ENCODE assay signal across 5 fruit fly cellular contexts in the genomic region with DNA sequence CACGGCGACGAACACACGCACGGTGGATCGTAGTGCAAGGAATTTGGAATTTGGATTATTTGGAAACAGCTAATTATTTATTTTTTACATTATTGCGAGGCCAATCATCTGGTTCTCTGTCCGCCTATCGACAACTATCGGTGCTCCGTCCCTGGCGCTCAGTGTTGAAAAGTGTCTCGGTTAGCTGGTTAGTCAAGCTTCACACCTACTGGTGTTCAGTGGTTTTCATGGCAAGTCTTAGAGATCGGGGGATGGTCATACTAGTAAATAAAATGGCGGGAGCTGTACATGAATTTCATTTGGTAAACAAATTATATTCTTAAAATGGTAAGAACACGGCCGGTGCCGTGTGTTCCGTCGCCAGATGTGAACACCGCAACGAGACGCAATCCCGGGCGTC.
TF ChIP-seq lines count a peak whose summit lies in the region.

A gene (minus strand): TSS at position 152 of the 400 bp plus-strand sequence.
A gene (plus strand): TSS at position 257 of the 400 bp plus-strand sequence.

- peak; percentile 44 to 65 for TF ChIP-seq CTCF in S2 (optimal IDR thresholded peaks at IDR 0.05; lab: Kevin White, UChicago)
- no peak for TF ChIP-seq CTCF in whole organism, embryonic (GFP tag; optimal IDR thresholded peaks at IDR 0.05; lab: Kevin White, UChicago)

TF ChIP-seq in whole organism, adult, 20 proteins besides CTCF, POLR2A, EP300 and RAD21:
- TF ChIP-seq pad (GFP tag; optimal IDR thresholded peaks at IDR 0.05; lab: Kevin White, UChicago), result peak; percentile 65
- TF ChIP-seq CG5204 (GFP tag; optimal IDR thresholded peaks at IDR 0.05; lab: Kevin White, UChicago), result no peak
- TF ChIP-seq CG7101 (tag; optimal IDR thresholded peaks at IDR 0.05; lab: Kevin White, UChicago), result peak; percentile 68
- TF ChIP-seq cic (GFP tag; optimal IDR thresholded peaks at IDR 0.05; lab: Kevin White, UChicago), result peak; percentile 4
- TF ChIP-seq CG14711 (tag; optimal IDR thresholded peaks at IDR 0.05; lab: Kevin White, UChicago), result no peak
- peak; percentile 70 for TF ChIP-seq Crg-1 (GFP tag; optimal IDR thresholded peaks at IDR 0.05; lab: Kevin White, UChicago)
- TF ChIP-seq Clk (GFP tag; optimal IDR thresholded peaks at IDR 0.05; lab: Kevin White, UChicago), result peak; percentile 67
- TF ChIP-seq CG11617 (GFP tag; optimal IDR thresholded peaks at IDR 0.05; lab: Kevin White, UChicago), result peak; percentile 26
- TF ChIP-seq cnc (optimal IDR thresholded peaks at IDR 0.05; lab: Kevin White, UChicago), result no peak
- peak; percentile 76 for TF ChIP-seq bab1 (GFP tag; optimal IDR thresholded peaks at IDR 0.05; lab: Kevin White, UChicago)
- no peak for TF ChIP-seq CG7045 (GFP tag; optimal IDR thresholded peaks at IDR 0.05; lab: Kevin White, UChicago)
- no peak for TF ChIP-seq toe (GFP tag; optimal IDR thresholded peaks at IDR 0.05; lab: Kevin White, UChicago)
- peak; percentile 81 for TF ChIP-seq CG1620 (GFP tag; optimal IDR thresholded peaks at IDR 0.05; lab: Kevin White, UChicago)
- no peak for TF ChIP-seq CG33017 (tag; optimal IDR thresholded peaks at IDR 0.05; lab: Kevin White, UChicago)
- peak; percentile 74 for TF ChIP-seq Mnt (GFP tag; optimal IDR thresholded peaks at IDR 0.05; lab: Kevin White, UChicago)
- peak; percentile 58 for TF ChIP-seq ovo (GFP tag; optimal IDR thresholded peaks at IDR 0.05; lab: Kevin White, UChicago)
- peak; percentile 14 for TF ChIP-seq CG12768 (GFP tag; optimal IDR thresholded peaks at IDR 0.05; lab: Kevin White, UChicago)
- no peak for TF ChIP-seq Hr96 (GFP tag; optimal IDR thresholded peaks at IDR 0.05; lab: Kevin White, UChicago)
- TF ChIP-seq tj (GFP tag; optimal IDR thresholded peaks at IDR 0.05; lab: Kevin White, UChicago), result peak; percentile 16
- TF ChIP-seq kay (GFP tag; lab: Kevin White, UChicago; ENCODE audit: borderline replicate concordance), result no peak

TF ChIP-seq in whole organism, embryonic, 481 proteins besides CTCF, POLR2A, EP300 and RAD21 (continues in another document):
- TF ChIP-seq ftz-f1 (GFP tag; optimal IDR thresholded peaks at IDR 0.05; lab: Kevin White, UChicago) (peak; percentile 97), Ets97D (GFP tag; optimal IDR thresholded peaks at IDR 0.05; lab: Kevin White, UChicago) (peak; percentile 94), trem (tag; optimal IDR thresholded peaks at IDR 0.05; lab: Kevin White, UChicago) (peak; percentile 78), CG11398 (GFP tag; optimal IDR thresholded peaks at IDR 0.05; lab: Kevin White, UChicago) (peak; percentile 50), pan (optimal IDR thresholded peaks at IDR 0.05; lab: Kevin White, UChicago) (no peak), pan (GFP tag; optimal IDR thresholded peaks at IDR 0.05 in 1 of 2, IDR thresholded peaks at IDR 0.05 in 1 of 2) (no peak), Mes4 (GFP tag; optimal IDR thresholded peaks at IDR 0.05; lab: Kevin White, UChicago) (peak; percentile 29), TFAM (GFP tag; optimal IDR thresholded peaks at IDR 0.05; lab: Kevin White, UChicago) (no peak), BEAF-32 (GFP tag; optimal IDR thresholded peaks at IDR 0.05; lab: Kevin White, UChicago) (peak; percentile 82), crp (GFP tag; optimal IDR thresholded peaks at IDR 0.05; lab: Kevin White, UChicago) (peak; percentile 45 to 92), CG17361 (GFP tag; IDR thresholded peaks at IDR 0.05; lab: Robert Waterston, UW) (no peak), p53 (GFP tag; optimal IDR thresholded peaks at IDR 0.05; lab: Kevin White, UChicago) (peak; percentile 78), Ssrp (tag; optimal IDR thresholded peaks at IDR 0.05; lab: Kevin White, UChicago) (no peak), ab (GFP tag; optimal IDR thresholded peaks at IDR 0.05; lab: Kevin White, UChicago) (no peak), Opbp (GFP tag; IDR thresholded peaks at IDR 0.05; lab: Robert Waterston, UW; ENCODE audit: partially characterized antibody) (no peak), CG13775 (GFP tag; optimal IDR thresholded peaks at IDR 0.05; lab: Kevin White, UChicago) (peak; percentile 33), CG10147 (GFP tag; optimal IDR thresholded peaks at IDR 0.05; lab: Kevin White, UChicago) (no peak), CG6689 (GFP tag; IDR thresholded peaks at IDR 0.05; lab: Robert Waterston, UW) (no peak), bsh (GFP tag; optimal IDR thresholded peaks at IDR 0.05; lab: Kevin White, UChicago) (no peak), Mad (GFP tag; optimal IDR thresholded peaks at IDR 0.05; lab: Kevin White, UChicago) (peak; percentile 58), sug (tag; optimal IDR thresholded peaks at IDR 0.05; lab: Kevin White, UChicago) (no peak), CG12155 (GFP tag; optimal IDR thresholded peaks at IDR 0.05; lab: Kevin White, UChicago) (peak; percentile 56), schlank (tag; optimal IDR thresholded peaks at IDR 0.05; lab: Kevin White, UChicago) (peak; percentile 2)

TF ChIP-seq in whole organism, prepupa, 60 proteins besides CTCF, POLR2A, EP300 and RAD21:
- TF ChIP-seq CG6854 (GFP tag; optimal IDR thresholded peaks at IDR 0.05; lab: Kevin White, UChicago) (peak; percentile 75), Blimp-1 (GFP tag; optimal IDR thresholded peaks at IDR 0.05; lab: Kevin White, UChicago) (peak; percentile 41), Sox14 (GFP tag; optimal IDR thresholded peaks at IDR 0.05; lab: Kevin White, UChicago) (no peak), fkh (GFP tag; optimal IDR thresholded peaks at IDR 0.05; lab: Kevin White, UChicago) (peak; percentile 99)

TF ChIP-seq in whole organism, wandering third instar larva, 38 proteins besides CTCF, POLR2A, EP300 and RAD21:
- TF ChIP-seq Vsx2 (GFP tag; optimal IDR thresholded peaks at IDR 0.05; lab: Kevin White, UChicago; ENCODE audit: partially characterized antibody) (peak; percentile 100), Mio (GFP tag; optimal IDR thresholded peaks at IDR 0.05; lab: Kevin White, UChicago) (no peak), CG9705 (GFP tag; optimal IDR thresholded peaks at IDR 0.05; lab: Kevin White, UChicago) (peak; percentile 33), Hr83 (GFP tag; optimal IDR thresholded peaks at IDR 0.05; lab: Kevin White, UChicago; ENCODE audit: poor library complexity, severe bottlenecking) (peak; percentile 71), psq (GFP tag; optimal IDR thresholded peaks at IDR 0.05; lab: Kevin White, UChicago) (no peak), OdsH (GFP tag; optimal IDR thresholded peaks at IDR 0.05; lab: Kevin White, UChicago) (peak; percentile 50), Rel (GFP tag; optimal IDR thresholded peaks at IDR 0.05; lab: Kevin White, UChicago) (no peak), Rel (tag; optimal IDR thresholded peaks at IDR 0.05; lab: Kevin White, UChicago) (peak; percentile 93), N (GFP tag; optimal IDR thresholded peaks at IDR 0.05; lab: Kevin White, UChicago) (no peak), dl (GFP tag; optimal IDR thresholded peaks at IDR 0.05; lab: Kevin White, UChicago; ENCODE audit: insufficient read depth in 1 of 2, partially characterized antibody in 2 of 2) (no peak), sv (GFP tag; optimal IDR thresholded peaks at IDR 0.05; lab: Kevin White, UChicago) (peak; percentile 37), CrebA (GFP tag; optimal IDR thresholded peaks at IDR 0.05; lab: Kevin White, UChicago; ENCODE audit: borderline replicate concordance) (no peak), brk (GFP tag; optimal IDR thresholded peaks at IDR 0.05; lab: Kevin White, UChicago) (no peak), Abd-B (GFP tag; optimal IDR thresholded peaks at IDR 0.05; lab: Kevin White, UChicago) (no peak)
TF ChIP-seq in whole organism, wandering third instar larva: peak in this region for 6.
